Fruit fly (Drosophila melanogaster) whole organism, embryonic: ENCODE results near the gene CG9184.
A peak's percentile ranks its signal among the peaks of the same experiment; 100 is the strongest.

Experiments used
- CG12769 ChIP-seq: fragments of 200-800 bp; sonication (Bioruptor generic); optimal IDR thresholded peaks from 2 replicates; lab custom pipeline; 2019; ENCODE audit warnings: missing biosample characterization, mild to moderate bottlenecking, missing genetic modification characterization, moderate library complexity
- CG14441 ChIP-seq: fragments of 200-800 bp; sonication (Bioruptor generic); IDR thresholded peaks from 2 replicates; pipeline ENCODE4 v1.3.6; 2022; ENCODE audit warnings: missing biosample characterization, missing genetic modification characterization
- CG14667 ChIP-seq: fragments of 200-800 bp; sonication (Bioruptor generic); IDR thresholded peaks from 2 replicates; pipeline ENCODE4 v1.3.6; 2022; ENCODE audit warnings: missing biosample characterization, missing genetic modification characterization
- CG15514 ChIP-seq: fragments of 200-800 bp; sonication (Bioruptor generic); optimal IDR thresholded peaks from 3 replicates; lab custom pipeline; 2017; ENCODE audit warnings: missing biosample characterization, missing genetic modification characterization, mild to moderate bottlenecking, moderate library complexity, missing genetic modification reagents
- CG15601 ChIP-seq: fragments of 200-800 bp; sonication (Bioruptor generic); optimal IDR thresholded peaks from 3 replicates; lab custom pipeline; 2019; ENCODE audit warnings: missing biosample characterization, mild to moderate bottlenecking, missing genetic modification characterization, moderate library complexity
- CG18011 ChIP-seq: fragments of 200-800 bp; sonication (Bioruptor generic); optimal IDR thresholded peaks from 2 replicates; lab custom pipeline; 2017; ENCODE audit warnings: missing biosample characterization, missing genetic modification characterization, mild to moderate bottlenecking, moderate library complexity, missing genotype
- CG2120 ChIP-seq: fragments of 200-800 bp; sonication (Bioruptor generic); optimal IDR thresholded peaks from 3 replicates; lab custom pipeline; 2016; ENCODE audit warnings: missing biosample characterization, missing genetic modification characterization
- CG2199 ChIP-seq: fragments of 200-800 bp; sonication (Bioruptor generic); IDR thresholded peaks from 3 replicates; pipeline ENCODE4 v1.3.6; 2022; ENCODE audit warnings: missing biosample characterization, missing genetic modification characterization
- CG2202 ChIP-seq: fragments of 200-800 bp; sonication (Bioruptor generic); optimal IDR thresholded peaks from 2 replicates; lab custom pipeline; 2018; ENCODE audit warnings: missing biosample characterization, mild to moderate bottlenecking, missing genetic modification characterization
- CG30431 ChIP-seq: fragments of 200-800 bp; sonication (Bioruptor generic); optimal IDR thresholded peaks from 2 replicates; lab custom pipeline; 2017; ENCODE audit warnings: missing biosample characterization, missing genetic modification characterization
- CG31441 ChIP-seq: fragments of 200-800 bp; sonication (Bioruptor generic); IDR thresholded peaks from 2 replicates; pipeline ENCODE4 v1.3.6; 2022; ENCODE audit warnings: missing biosample characterization, missing genetic modification characterization
- CG3163 ChIP-seq: fragments of 200-800 bp; sonication (Bioruptor generic); optimal IDR thresholded peaks from 3 replicates; lab custom pipeline; 2016; ENCODE audit warnings: missing biosample characterization, missing genetic modification characterization
- CG32767 ChIP-seq: fragments of 200-800 bp; sonication (Bioruptor generic); IDR thresholded peaks from 2 replicates; pipeline ENCODE4 v1.3.6; 2022; ENCODE audit warnings: missing biosample characterization, missing genetic modification characterization
- CG42726 ChIP-seq: fragments of 200-800 bp; sonication (Bioruptor generic); IDR thresholded peaks from 2 replicates; pipeline ENCODE4 v1.3.6; 2022; ENCODE audit warnings: missing biosample characterization, missing genetic modification characterization; ENCODE audit not compliant: partially characterized antibody
- CG4282 ChIP-seq: fragments of 200-800 bp; sonication (Bioruptor generic); optimal IDR thresholded peaks from 2 replicates; lab custom pipeline; 2016; ENCODE audit warnings: missing biosample characterization, missing genetic modification characterization
- CG4424 ChIP-seq: fragments of 200-800 bp; sonication (Bioruptor generic); optimal IDR thresholded peaks from 3 replicates; lab custom pipeline; 2016; ENCODE audit warnings: missing biosample characterization, missing genetic modification characterization
- CG4730 ChIP-seq: fragments of 200-800 bp; sonication (Bioruptor generic); IDR thresholded peaks from 2 replicates; pipeline ENCODE4 v1.3.6; 2022; ENCODE audit warnings: missing biosample characterization, missing genetic modification characterization
- CG7786 ChIP-seq: fragments of 200-800 bp; sonication (Bioruptor generic); optimal IDR thresholded peaks from 2 replicates; lab custom pipeline; 2016; ENCODE audit warnings: missing biosample characterization, missing genetic modification characterization
- CG7963 ChIP-seq: fragments of 200-800 bp; sonication (Bioruptor generic); IDR thresholded peaks from 3 replicates; pipeline ENCODE4 v1.3.6; 2022; ENCODE audit warnings: missing biosample characterization, missing genetic modification characterization; ENCODE audit not compliant: partially characterized antibody
- CG8281 ChIP-seq: fragments of 200-800 bp; sonication (Bioruptor generic); optimal IDR thresholded peaks from 2 replicates; lab custom pipeline; 2018; ENCODE audit warnings: missing biosample characterization, mild to moderate bottlenecking, missing genetic modification characterization, moderate library complexity
- CG8290 ChIP-seq, 3 experiments: fragments of 200-800 bp; sonication (Bioruptor generic); optimal IDR thresholded peaks; 2 replicates each; lab custom pipeline; 2016 to 2019; ENCODE audit warnings: missing biosample characterization in 3 of 3, missing genetic modification characterization in 3 of 3, mild to moderate bottlenecking in 2 of 3, moderate library complexity in 1 of 3
- Doc3 ChIP-seq: fragments of 200-800 bp; sonication (Bioruptor generic); IDR thresholded peaks from 3 replicates; pipeline ENCODE4 v1.3.6; 2022; ENCODE audit warnings: missing biosample characterization, missing genetic modification characterization; ENCODE audit not compliant: partially characterized antibody
- Fer1 ChIP-seq: fragments of 200-800 bp; sonication (Bioruptor generic); optimal IDR thresholded peaks from 2 replicates; lab custom pipeline; 2017; ENCODE audit warnings: missing biosample characterization, mild to moderate bottlenecking, missing genetic modification characterization
- Fer3 ChIP-seq: fragments of 200-800 bp; sonication (Bioruptor generic); optimal IDR thresholded peaks from 2 replicates; lab custom pipeline; 2018; ENCODE audit warnings: missing biosample characterization, mild to moderate bottlenecking, missing genetic modification characterization, moderate library complexity
- Hsf ChIP-seq: fragments of 200-800 bp; sonication (Bioruptor generic); optimal IDR thresholded peaks from 3 replicates; lab custom pipeline; 2016; ENCODE audit warnings: missing biosample characterization, missing genetic modification characterization
- Jarid2 ChIP-seq: fragments of 200-800 bp; sonication (Bioruptor generic); optimal IDR thresholded peaks from 3 replicates; lab custom pipeline; 2017; ENCODE audit warnings: mild to moderate bottlenecking, missing biosample characterization, missing genetic modification reagents, missing genetic modification characterization
- PHDP ChIP-seq: fragments of 200-800 bp; sonication (Bioruptor generic); optimal IDR thresholded peaks from 3 replicates; lab custom pipeline; 2018; ENCODE audit warnings: missing biosample characterization, mild to moderate bottlenecking, missing genetic modification characterization, moderate library complexity
- Taf1 ChIP-seq: fragments of 200-800 bp; sonication (Bioruptor generic); IDR thresholded peaks from 2 replicates; pipeline ENCODE4 v1.3.6; 2022; ENCODE audit warnings: missing biosample characterization, missing genetic modification characterization
- Usf ChIP-seq: fragments of 200-800 bp; sonication (Bioruptor generic); optimal IDR thresholded peaks from 2 replicates; lab custom pipeline; 2017; ENCODE audit warnings: missing genotype, missing biosample characterization, missing genetic modification characterization
- aop ChIP-seq: fragments of 200-800 bp; sonication (Bioruptor generic); IDR thresholded peaks from 2 replicates; pipeline ENCODE4 v1.3.6; 2022; ENCODE audit warnings: missing biosample characterization, missing genetic modification characterization
- bbx ChIP-seq: fragments of 200-800 bp; sonication (Bioruptor generic); IDR thresholded peaks from 2 replicates; pipeline ENCODE4 v1.3.6; 2022; ENCODE audit warnings: missing biosample characterization, missing genetic modification characterization; ENCODE audit not compliant: partially characterized antibody
- br ChIP-seq: fragments of >200 bp; optimal IDR thresholded peaks from 2 replicates; lab custom pipeline; 2017
- cad ChIP-seq: fragments of >200 bp; optimal IDR thresholded peaks from 2 replicates; lab custom pipeline; 2017; ENCODE audit warnings: missing biosample characterization, missing genetic modification characterization
- ci ChIP-seq: fragments of 200-800 bp; sonication (Bioruptor generic); IDR thresholded peaks from 3 replicates; pipeline ENCODE4 v1.3.6; 2022; ENCODE audit warnings: missing biosample characterization, missing genetic modification characterization
- dan ChIP-seq: fragments of 200-800 bp; sonication (Bioruptor generic); IDR thresholded peaks from 2 replicates; pipeline ENCODE4 v1.3.6; 2022; ENCODE audit warnings: missing biosample characterization, missing genetic modification characterization
- dati ChIP-seq: fragments of 200-800 bp; sonication (Bioruptor generic); IDR thresholded peaks from 2 replicates; pipeline ENCODE4 v1.3.6; 2022; ENCODE audit warnings: missing biosample characterization, missing genetic modification characterization
- dpn ChIP-seq, 2 experiments: fragments of 200-800 bp; sonication (Bioruptor generic); optimal IDR thresholded peaks; 3 replicates each; lab custom pipeline; 2016; ENCODE audit warnings: missing biosample characterization in 2 of 2, missing genetic modification characterization in 2 of 2
- dysf ChIP-seq: fragments of 200-800 bp; sonication (Bioruptor generic); IDR thresholded peaks from 3 replicates; pipeline ENCODE4 v1.3.6; 2022; ENCODE audit warnings: missing biosample characterization, missing genetic modification characterization
- ftz-f1 ChIP-seq: fragments of 200-800 bp; sonication (Bioruptor generic); optimal IDR thresholded peaks from 2 replicates; lab custom pipeline; 2016; ENCODE audit warnings: missing biosample characterization, missing genetic modification characterization
- gem ChIP-seq: fragments of 200-800 bp; sonication (Bioruptor generic); optimal IDR thresholded peaks from 2 replicates; lab custom pipeline; 2019; ENCODE audit warnings: missing biosample characterization, mild to moderate bottlenecking, missing genetic modification characterization, moderate library complexity
- gfzf ChIP-seq: fragments of 200-800 bp; sonication (Bioruptor generic); optimal IDR thresholded peaks from 2 replicates; lab custom pipeline; 2016; ENCODE audit warnings: missing biosample characterization, mild to moderate bottlenecking, missing genetic modification characterization, moderate library complexity
- ham ChIP-seq: fragments of 200-800 bp; sonication (Bioruptor generic); IDR thresholded peaks from 2 replicates; pipeline ENCODE4 v1.3.6; 2022; ENCODE audit warnings: missing biosample characterization, missing genetic modification characterization
- knrl ChIP-seq: fragments of 200-800 bp; sonication (Bioruptor generic); IDR thresholded peaks from 3 replicates; pipeline ENCODE4 v1.3.6; 2022; ENCODE audit warnings: missing biosample characterization, missing genetic modification characterization; ENCODE audit not compliant: partially characterized antibody
- mld ChIP-seq: fragments of 200-800 bp; sonication (Bioruptor generic); IDR thresholded peaks from 3 replicates; pipeline ENCODE4 v1.3.6; 2022; ENCODE audit warnings: missing biosample characterization, missing genetic modification characterization; ENCODE audit not compliant: partially characterized antibody
- oc ChIP-seq: fragments of 200-800 bp; sonication (Bioruptor generic); optimal IDR thresholded peaks from 2 replicates; lab custom pipeline; 2018; ENCODE audit warnings: missing biosample characterization, mild to moderate bottlenecking, missing genetic modification characterization, moderate library complexity
- pb ChIP-seq: fragments of 200-800 bp; sonication (Bioruptor generic); optimal IDR thresholded peaks from 3 replicates; lab custom pipeline; 2016; ENCODE audit warnings: missing biosample characterization, missing genetic modification characterization
- peb ChIP-seq: fragments of 200-800 bp; sonication (Bioruptor generic); IDR thresholded peaks from 2 replicates; pipeline ENCODE4 v1.3.6; 2022; ENCODE audit warnings: missing biosample characterization, missing genetic modification characterization
- pfk ChIP-seq: fragments of 200-800 bp; sonication (Bioruptor generic); optimal IDR thresholded peaks from 2 replicates; lab custom pipeline; 2018; ENCODE audit warnings: missing biosample characterization, mild to moderate bottlenecking, missing genetic modification characterization, moderate library complexity
- tna ChIP-seq: fragments of 200-800 bp; sonication (Bioruptor generic); IDR thresholded peaks from 2 replicates; pipeline ENCODE4 v1.3.6; 2022; ENCODE audit warnings: missing biosample characterization, missing genetic modification characterization; ENCODE audit not compliant: partially characterized antibody
- zen2 ChIP-seq: fragments of 200-800 bp; sonication (Bioruptor generic); IDR thresholded peaks from 3 replicates; pipeline ENCODE4 v1.3.6; 2022; ENCODE audit warnings: missing biosample characterization, missing genetic modification characterization; ENCODE audit not compliant: partially characterized antibody

CG9184 gene

DNA sequence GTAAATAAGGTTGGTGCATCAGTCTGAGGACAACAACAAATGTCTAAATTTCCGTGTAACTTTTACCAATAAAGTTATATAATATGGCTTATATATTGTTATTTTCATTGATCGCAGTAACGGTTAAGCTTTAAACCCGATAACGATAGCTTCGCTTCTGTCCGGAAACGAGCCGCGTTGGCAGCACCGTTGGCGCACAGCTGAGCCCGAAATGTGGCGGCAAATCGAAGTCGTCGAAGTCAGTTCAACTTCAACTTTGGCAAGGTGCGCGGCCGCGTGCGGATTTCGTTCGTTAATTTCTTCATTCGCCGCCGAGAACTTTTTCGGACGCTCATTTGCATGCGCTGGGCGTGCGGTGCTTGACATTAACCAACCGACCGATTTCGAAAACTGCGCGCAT is 4.4 kb downstream of the CG9184 start, which contains the start of gene Myo61F (continued):
- TF ChIP-seq CG8290 (GFP tag; optimal IDR thresholded peaks at IDR 0.05; lab: Kevin White, UChicago) (no peak), CG8290 (tag; optimal IDR thresholded peaks at IDR 0.05; lab: Kevin White, UChicago) (no peak), Doc3 (0 out of 3 replicates have a peak, but pooled peaks have one; percentile 12), Taf1 (GFP tag; lab: Robert Waterston, UW) (no peak), CG2120 (GFP tag; lab: Kevin White, UChicago) (no peak), CG2202 (tag; lab: Kevin White, UChicago) (no peak), CG18011 (GFP tag; lab: Kevin White, UChicago) (no peak), oc (tag; lab: Kevin White, UChicago) (no peak), CG4730 (GFP tag; lab: Robert Waterston, UW) (no peak), ham (no peak), bbx (peak; percentile 64; the same call in 1 of the 2 replicates), CG31441 (no peak), CG7786 (GFP tag; lab: Kevin White, UChicago) (no peak), gem (no peak), CG32767 (GFP tag; lab: Robert Waterston, UW) (no peak), Hsf (GFP tag; lab: Kevin White, UChicago) (no peak), pfk (no peak), Fer3 (tag; lab: Kevin White, UChicago) (no peak), dpn (GFP tag; optimal IDR thresholded peaks at IDR 0.05; lab: Kevin White, UChicago) (no peak), cad (no peak), dysf (GFP tag; lab: Robert Waterston, UW) (0 out of 3 replicates have a peak, but pooled peaks have one; percentile 23), peb (GFP tag; lab: Robert Waterston, UW) (no peak), CG4282 (GFP tag; lab: Kevin White, UChicago) (no peak), aop (GFP tag; lab: Robert Waterston, UW) (no peak), PHDP (tag; lab: Kevin White, UChicago) (no peak), zen2 (GFP tag; lab: Robert Waterston, UW) (0 out of 3 replicates have a peak, but pooled peaks have one; percentile 7), CG42726 (GFP tag; lab: Robert Waterston, UW) (no peak), br (lab: Kevin White, UChicago) (no peak), CG14441 (GFP tag; lab: Robert Waterston, UW) (no peak), CG14667 (no peak), Jarid2 (GFP tag; lab: Kevin White, UChicago) (peak; percentile 50), gfzf (GFP tag; lab: Kevin White, UChicago) (no peak), dati (GFP tag; lab: Robert Waterston, UW) (no peak), CG2199 (no peak), CG30431 (no peak), mld (GFP tag; lab: Robert Waterston, UW) (no peak), CG15514 (GFP tag; lab: Kevin White, UChicago) (peak; percentile 63), tna (GFP tag; lab: Robert Waterston, UW) (peak; percentile 39; the same call in 1 of the 2 replicates), pb (GFP tag; lab: Kevin White, UChicago) (no peak), knrl (GFP tag; lab: Robert Waterston, UW) (0 out of 3 replicates have a peak, but pooled peaks have one; percentile 23), CG7963 (0 out of 3 replicates have a peak, but pooled peaks have one; percentile 61), CG3163 (GFP tag; lab: Kevin White, UChicago) (no peak), Usf (no peak), Fer1 (GFP tag; lab: Kevin White, UChicago) (peak; percentile 15), CG12769 (no peak), CG15601 (peak; percentile 54), CG4424 (GFP tag; lab: Kevin White, UChicago) (no peak), ci (GFP tag; lab: Robert Waterston, UW) (peak; percentile 34; the same call in 1 of the 3 replicates), ftz-f1 (GFP tag; lab: Kevin White, UChicago) (no peak), CG8281 (no peak), dan (GFP tag; lab: Robert Waterston, UW) (no peak)
